Fruit fly (Drosophila melanogaster): ENCODE results near the gene gammaSnap2.

gammaSnap2 gene

dm6 chr3R:10130091-10130490 lies 8.9 kb upstream of the gammaSnap2 start (continued):
- no peak for TF ChIP-seq fd64A (GFP tag; optimal IDR thresholded peaks at IDR 0.05)
- no peak for TF ChIP-seq Usf (GFP tag; optimal IDR thresholded peaks at IDR 0.05)
- no peak for TF ChIP-seq Mad (GFP tag; optimal IDR thresholded peaks at IDR 0.05)
- peak; percentile 59; the same call in 1 of the 3 replicates for TF ChIP-seq H15 (GFP tag; IDR thresholded peaks at IDR 0.05)
- no peak for TF ChIP-seq Lim3 (GFP tag; IDR thresholded peaks at IDR 0.05)
- no peak for TF ChIP-seq lov (optimal IDR thresholded peaks at IDR 0.05)
- TF ChIP-seq lov (GFP tag; IDR thresholded peaks at IDR 0.05) = no peak
- peak; percentile 38; the same call in 1 of the 3 replicates for TF ChIP-seq B-H1 (GFP tag; IDR thresholded peaks at IDR 0.05)
- no peak for TF ChIP-seq CG8944 (GFP tag; optimal IDR thresholded peaks at IDR 0.05)
- no peak for TF ChIP-seq z (GFP tag; IDR thresholded peaks at IDR 0.05)
- TF ChIP-seq bcd (GFP tag; optimal IDR thresholded peaks at IDR 0.05) = peak; percentile 39
- peak; percentile 72; the same call in 1 of the 2 replicates for TF ChIP-seq Xrp1 (GFP tag; IDR thresholded peaks at IDR 0.05)
- peak; percentile 8 for TF ChIP-seq CG16815 (GFP tag; optimal IDR thresholded peaks at IDR 0.05)
- TF ChIP-seq MESR4 (GFP tag; optimal IDR thresholded peaks at IDR 0.05) = no peak
- peak; percentile 52 for TF ChIP-seq CG17328 (GFP tag; IDR thresholded peaks at IDR 0.05)
- peak; percentile 76 for TF ChIP-seq unpg (GFP tag; optimal IDR thresholded peaks at IDR 0.05)
- peak; percentile 80 for TF ChIP-seq CG6689 (GFP tag; IDR thresholded peaks at IDR 0.05)
- TF ChIP-seq Myb (GFP tag; optimal IDR thresholded peaks at IDR 0.05) = peak; percentile 8
- TF ChIP-seq usp (GFP tag; optimal IDR thresholded peaks at IDR 0.05) = no peak
- peak; percentile 73 for TF ChIP-seq grau (tag; optimal IDR thresholded peaks at IDR 0.05)
- no peak for TF ChIP-seq Mrtf (GFP tag; IDR thresholded peaks at IDR 0.05)
- no peak for TF ChIP-seq CG10959 (GFP tag; IDR thresholded peaks at IDR 0.05)
- peak; percentile 78 for TF ChIP-seq CG11504 (tag; optimal IDR thresholded peaks at IDR 0.05)
- TF ChIP-seq CG5953 (GFP tag; IDR thresholded peaks at IDR 0.05) = peak; percentile 54; the same call in 1 of the 2 replicates
- TF ChIP-seq CG18011 (GFP tag; optimal IDR thresholded peaks at IDR 0.05) = no peak
- peak; percentile 34 for TF ChIP-seq tin (GFP tag; optimal IDR thresholded peaks at IDR 0.05)
- peak; percentile 43 for TF ChIP-seq CG13775 (GFP tag; optimal IDR thresholded peaks at IDR 0.05)
- peak; percentile 66 for TF ChIP-seq CG10366 (GFP tag; IDR thresholded peaks at IDR 0.05)
- TF ChIP-seq CG2129 (GFP tag; IDR thresholded peaks at IDR 0.05; ENCODE audit: partially characterized antibody) = no peak
- 0 out of 3 replicates have a peak, but pooled peaks have one; percentile 34 for TF ChIP-seq CG11093 (GFP tag; IDR thresholded peaks at IDR 0.05)
- no peak for TF ChIP-seq YL-1 (GFP tag; optimal IDR thresholded peaks at IDR 0.05)
- peak; percentile 36 for TF ChIP-seq Asciz (GFP tag; optimal IDR thresholded peaks at IDR 0.05)
- peak; percentile 5 for TF ChIP-seq CG6254 (GFP tag; optimal IDR thresholded peaks at IDR 0.05)
- no peak for TF ChIP-seq vfl (GFP tag; optimal IDR thresholded peaks at IDR 0.05)
- no peak for TF ChIP-seq Scr (GFP tag; IDR thresholded peaks at IDR 0.05; ENCODE audit: partially characterized antibody)
- TF ChIP-seq CG34422 (GFP tag; IDR thresholded peaks at IDR 0.05) = 0 out of 3 replicates have a peak, but pooled peaks have one; percentile 36
- TF ChIP-seq CG12236 (GFP tag; optimal IDR thresholded peaks at IDR 0.05) = no peak
- peak; percentile 14; the same call in 1 of the 4 replicates for TF ChIP-seq Gug (GFP tag; IDR thresholded peaks at IDR 0.05)
- peak; percentile 49 for TF ChIP-seq gro (GFP tag; optimal IDR thresholded peaks at IDR 0.05)
- no peak for TF ChIP-seq CG10274 (GFP tag; optimal IDR thresholded peaks at IDR 0.05)
- TF ChIP-seq sna (GFP tag; IDR thresholded peaks at IDR 0.05; ENCODE audit: partially characterized antibody) = no peak
- no peak for TF ChIP-seq ab (GFP tag; optimal IDR thresholded peaks at IDR 0.05)
- TF ChIP-seq Dll (GFP tag; IDR thresholded peaks at IDR 0.05; ENCODE audit: partially characterized antibody) = no peak
- no peak for TF ChIP-seq sr (GFP tag; IDR thresholded peaks at IDR 0.05)
- no peak for TF ChIP-seq CG30020 (tag; optimal IDR thresholded peaks at IDR 0.05)
- no peak for TF ChIP-seq nerfin-1 (tag; optimal IDR thresholded peaks at IDR 0.05)
- TF ChIP-seq Adf1 (GFP tag; IDR thresholded peaks at IDR 0.05) = peak; percentile 38; the same call in 1 of the 2 replicates
- peak; percentile 31 for TF ChIP-seq NK7.1 (GFP tag; optimal IDR thresholded peaks at IDR 0.05)
- TF ChIP-seq pnt (GFP tag; optimal IDR thresholded peaks at IDR 0.05) = peak; percentile 20
- TF ChIP-seq al (GFP tag; IDR thresholded peaks at IDR 0.05) = peak; percentile 51; the same call in 1 of the 2 replicates
- no peak for TF ChIP-seq toy (GFP tag; IDR thresholded peaks at IDR 0.05)
- peak; percentile 10 for TF ChIP-seq CG2116 (GFP tag; optimal IDR thresholded peaks at IDR 0.05)

Measured in whole organism, embryonic.